In the genomic region with DNA sequence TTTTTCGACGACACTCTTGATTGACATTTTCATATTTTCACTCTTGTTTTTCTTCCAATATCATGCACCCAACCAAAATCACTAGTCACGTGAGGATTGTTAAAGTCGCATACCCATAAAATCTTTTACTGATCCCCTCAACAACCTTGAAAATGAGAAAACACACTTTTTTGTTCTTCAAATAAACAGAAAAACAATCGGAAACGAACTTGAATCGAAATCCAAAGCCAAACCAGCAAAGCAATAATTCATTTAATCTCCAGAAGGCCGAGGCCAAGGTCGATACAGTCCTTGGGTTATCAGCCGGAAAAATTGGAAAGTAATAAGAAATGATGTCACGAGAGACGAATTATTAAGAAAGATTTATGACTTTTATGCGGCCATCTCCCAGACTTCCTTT, we compare ENCODE assay signal across 3 worm cellular contexts.
TF ChIP-seq lines count a peak whose summit lies in the region.

No protein-coding gene starts in this region.

TF ChIP-seq in whole organism, L1 larva, 84 proteins besides CTCF, POLR2A, EP300 and RAD21 (continues in another document):
- TF ChIP-seq mef-2 (tag; optimal IDR thresholded peaks at IDR 0.05; lab: Kevin White, UChicago) (no peak), Y116A8C.19 (tag; optimal IDR thresholded peaks at IDR 0.05; lab: Kevin White, UChicago; ENCODE audit: borderline replicate concordance) (no peak), nhr-90 (tag; optimal IDR thresholded peaks at IDR 0.05; lab: Kevin White, UChicago; ENCODE audit: poor library complexity) (peak; percentile 32), nhr-85 (tag; lab: Kevin White, UChicago) (peak; percentile 88), snu-23 (GFP tag; optimal IDR thresholded peaks at IDR 0.05; lab: Kevin White, UChicago) (peak; percentile 22), ceh-82 (tag; optimal IDR thresholded peaks at IDR 0.05; lab: Kevin White, UChicago) (no peak), hlh-4 (tag; optimal IDR thresholded peaks at IDR 0.05; lab: Kevin White, UChicago) (no peak), xbp-1 (tag; optimal IDR thresholded peaks at IDR 0.05; lab: Kevin White, UChicago) (no peak), nhr-71 (tag; optimal IDR thresholded peaks at IDR 0.05; lab: Kevin White, UChicago) (peak; percentile 41), elt-3 (tag; optimal IDR thresholded peaks at IDR 0.05; lab: Kevin White, UChicago) (peak in 2 of 6 experiments; percentile 13 to 38), rnt-1 (tag; optimal IDR thresholded peaks at IDR 0.05; lab: Kevin White, UChicago) (no peak), zip-4 (GFP tag; optimal IDR thresholded peaks at IDR 0.05; lab: Kevin White, UChicago) (no peak), zag-1 (tag; optimal IDR thresholded peaks at IDR 0.05; lab: Kevin White, UChicago) (no peak), C04F5.9 (tag; optimal IDR thresholded peaks at IDR 0.05; lab: Kevin White, UChicago) (no peak), lin-15B (tag; optimal IDR thresholded peaks at IDR 0.05; lab: Kevin White, UChicago) (no peak), dsc-1 (tag; optimal IDR thresholded peaks at IDR 0.05; lab: Kevin White, UChicago) (no peak), irx-1 (tag; optimal IDR thresholded peaks at IDR 0.05; lab: Kevin White, UChicago) (no peak), pqm-1 (tag; optimal IDR thresholded peaks at IDR 0.05; lab: Kevin White, UChicago) (no peak), mdl-1 (tag; optimal IDR thresholded peaks at IDR 0.05; lab: Kevin White, UChicago) (no peak), nhr-76 (tag; optimal IDR thresholded peaks at IDR 0.05; lab: Kevin White, UChicago) (no peak), ztf-11 (tag; optimal IDR thresholded peaks at IDR 0.05; lab: Kevin White, UChicago) (no peak), isw-1 (GFP tag; IDR thresholded peaks at IDR 0.05; lab: Robert Waterston, UW) (no peak), blmp-1 (tag; optimal IDR thresholded peaks at IDR 0.05; lab: Kevin White, UChicago) (peak; percentile 73), tbx-2 (tag; optimal IDR thresholded peaks at IDR 0.05; lab: Kevin White, UChicago) (no peak), elt-2 (tag; optimal IDR thresholded peaks at IDR 0.05; lab: Kevin White, UChicago) (no peak), ets-5 (GFP tag; IDR thresholded peaks at IDR 0.05; lab: Robert Waterston, UW) (no peak), F16B12.6 (tag; optimal IDR thresholded peaks at IDR 0.05; lab: Kevin White, UChicago) (no peak), egl-13 (tag; optimal IDR thresholded peaks at IDR 0.05; lab: Kevin White, UChicago) (no peak), ceh-8 (GFP tag; optimal IDR thresholded peaks at IDR 0.05; lab: Kevin White, UChicago) (no peak), fos-1 (tag; optimal IDR thresholded peaks at IDR 0.05; lab: Kevin White, UChicago) (no peak), egl-27 (tag; optimal IDR thresholded peaks at IDR 0.05; lab: Kevin White, UChicago) (no peak)

TF ChIP-seq in whole organism, L2 larva, 48 proteins besides CTCF, POLR2A, EP300 and RAD21:
- TF ChIP-seq aly-2 (tag; optimal IDR thresholded peaks at IDR 0.05; lab: Kevin White, UChicago) (no peak), sma-3 (GFP tag; optimal IDR thresholded peaks at IDR 0.05; lab: Kevin White, UChicago) (peak; percentile 22), sma-9 (GFP tag; optimal IDR thresholded peaks at IDR 0.05; lab: Kevin White, UChicago) (peak; percentile 9), sma-9 (tag; optimal IDR thresholded peaks at IDR 0.05; lab: Kevin White, UChicago) (no peak), R02D3.7 (tag; optimal IDR thresholded peaks at IDR 0.05; lab: Kevin White, UChicago) (no peak)

TF ChIP-seq in whole organism, L3 larva, 47 proteins besides CTCF, POLR2A, EP300 and RAD21:
- TF ChIP-seq pqm-1 (tag; optimal IDR thresholded peaks at IDR 0.05; lab: Kevin White, UChicago) (no peak), nhr-23 (tag; optimal IDR thresholded peaks at IDR 0.05; lab: Kevin White, UChicago) (peak; percentile 14)
TF ChIP-seq in whole organism, L3 larva: peak in this region for 1.
